Worm (Caenorhabditis elegans) whole organism, L1 larva: Measurements from ENCODE around the gene cyn-2.

ENCODE experiments used
- C04F5.9 ChIP-seq: sonication (generic microtip); optimal IDR thresholded peaks from 2 replicates; lab custom pipeline; 2016; ENCODE audit warnings: missing genetic modification characterization, missing compliant biosample characterization
- C16A3.4 ChIP-seq: fragments of 150-350 bp; optimal IDR thresholded peaks from 2 replicates; lab custom pipeline; 2014; ENCODE audit warnings: missing biosample characterization, missing genetic modification characterization
- alr-1 ChIP-seq: fragments of 200-800 bp; sonication (Bioruptor generic); optimal IDR thresholded peaks from 2 replicates; lab custom pipeline; 2018; ENCODE audit warnings: borderline replicate concordance, mild to moderate bottlenecking, missing genetic modification characterization, missing compliant biosample characterization
- ama-1 ChIP-seq: fragments of 150-350 bp; optimal IDR thresholded peaks from 2 replicates; lab custom pipeline; 2014
- blmp-1 ChIP-seq: fragments of 150-350 bp; optimal IDR thresholded peaks from 2 replicates; lab custom pipeline; 2014; ENCODE audit warnings: missing biosample characterization, missing genetic modification characterization
- ceh-63 ChIP-seq: fragments of 200-800 bp; sonication (Bioruptor generic); optimal IDR thresholded peaks from 2 replicates; lab custom pipeline; 2018; ENCODE audit warnings: mild to moderate bottlenecking, missing genetic modification characterization, missing compliant biosample characterization
- ceh-82 ChIP-seq, 3 experiments: fragments of 150-350 bp in 1 of 3; sonication (generic microtip) in 2 of 3; optimal IDR thresholded peaks; 2 replicates each; lab custom pipeline; 2014 to 2017; ENCODE audit warnings: missing biosample characterization in 3 of 3, missing genetic modification characterization in 3 of 3
- ceh-88 ChIP-seq: fragments of 200-800 bp; sonication (Bioruptor generic); IDR thresholded peaks from 2 replicates; pipeline ENCODE4 v1.3.6; 2022; ENCODE audit warnings: missing genetic modification characterization, missing compliant biosample characterization
- ceh-90 ChIP-seq: sonication (generic microtip); optimal IDR thresholded peaks from 2 replicates; lab custom pipeline; 2016; ENCODE audit warnings: missing genetic modification characterization, missing compliant biosample characterization
- ces-1 ChIP-seq: fragments of 150-350 bp; optimal IDR thresholded peaks from 2 replicates; lab custom pipeline; 2014; ENCODE audit warnings: missing biosample characterization, missing genetic modification reagents, missing genetic modification characterization
- efl-1 ChIP-seq, 4 experiments: fragments of 150-350 bp; optimal IDR thresholded peaks in 3 of 4; peaks in 1 of 4; 1 replicate in 1 of 4; 2 replicates in 3 of 4; lab custom pipeline; 2014; ENCODE audit warnings: missing biosample characterization in 2 of 4, missing genetic modification characterization in 2 of 4, missing genetic modification reagents in 2 of 4
- efl-3 ChIP-seq: fragments of 200-800 bp; sonication (Bioruptor generic); optimal IDR thresholded peaks from 2 replicates; lab custom pipeline; 2018; ENCODE audit warnings: mild to moderate bottlenecking, missing genetic modification characterization, missing compliant biosample characterization
- elt-2 ChIP-seq: sonication (generic microtip); optimal IDR thresholded peaks from 2 replicates; lab custom pipeline; 2016; ENCODE audit warnings: missing genetic modification characterization, mild to moderate bottlenecking, inconsistent platforms, missing compliant biosample characterization, missing genetic modification reagents
- elt-3 ChIP-seq, 6 experiments: fragments of 150-350 bp in 1 of 6; sonication (generic microtip); optimal IDR thresholded peaks; 2 replicates each; lab custom pipeline; 2017 to 2018; ENCODE audit warnings: missing biosample characterization in 6 of 6, missing genetic modification characterization in 6 of 6, inconsistent platforms in 1 of 6
- fkh-4 ChIP-seq: sonication (generic microtip); optimal IDR thresholded peaks from 2 replicates; lab custom pipeline; 2016; ENCODE audit warnings: missing compliant biosample characterization, missing genetic modification characterization, borderline replicate concordance
- fkh-8 ChIP-seq: sonication (generic microtip); optimal IDR thresholded peaks from 2 replicates; lab custom pipeline; 2016; ENCODE audit warnings: mild to moderate bottlenecking, missing genetic modification characterization, missing compliant biosample characterization
- lin-15B ChIP-seq: fragments of 150-350 bp; sonication (generic microtip); optimal IDR thresholded peaks from 3 replicates; lab custom pipeline; 2014; ENCODE audit warnings: missing biosample characterization, missing genetic modification characterization
- lin-35 ChIP-seq, 2 experiments: fragments of 150-350 bp; optimal IDR thresholded peaks; 2 replicates each; lab custom pipeline; 2014; ENCODE audit warnings: missing biosample characterization in 2 of 2, missing genetic modification characterization in 2 of 2, missing genetic modification reagents in 2 of 2
- lin-39 ChIP-seq: fragments of 150-350 bp; optimal IDR thresholded peaks from 2 replicates; lab custom pipeline; 2014; ENCODE audit warnings: missing biosample characterization, missing genetic modification reagents, missing genetic modification characterization
- mab-9 ChIP-seq: fragments of 200-800 bp; sonication (Bioruptor generic); IDR thresholded peaks from 2 replicates; pipeline ENCODE4 v1.3.6; 2022; ENCODE audit warnings: missing genetic modification reagents, missing genetic modification characterization, missing compliant biosample characterization
- mdl-1 ChIP-seq, 2 experiments: fragments of 150-350 bp; optimal IDR thresholded peaks; 2 replicates each; lab custom pipeline; 2014 to 2017; ENCODE audit warnings: missing biosample characterization in 2 of 2, missing genetic modification characterization in 2 of 2, inconsistent platforms in 1 of 2
- nhr-12 ChIP-seq: sonication (generic microtip); optimal IDR thresholded peaks from 2 replicates; lab custom pipeline; 2017; ENCODE audit warnings: missing biosample characterization, missing genetic modification characterization
- nhr-19 ChIP-seq: fragments of 200-800 bp; sonication (Bioruptor generic); conservative IDR thresholded peaks from 2 replicates; pipeline ENCODE4 v1.3.6; 2022; ENCODE audit warnings: missing genetic modification characterization, missing compliant biosample characterization
- nhr-71 ChIP-seq: sonication (generic microtip); optimal IDR thresholded peaks from 2 replicates; lab custom pipeline; 2016; ENCODE audit warnings: mild to moderate bottlenecking, missing genetic modification characterization, moderate library complexity, missing compliant biosample characterization
- nhr-77 ChIP-seq: fragments of 150-350 bp; optimal IDR thresholded peaks from 2 replicates; lab custom pipeline; 2014; ENCODE audit warnings: missing biosample characterization, missing genetic modification characterization
- nhr-84 ChIP-seq: sonication (generic microtip); optimal IDR thresholded peaks from 2 replicates; lab custom pipeline; 2017; ENCODE audit warnings: missing biosample characterization, missing genetic modification characterization
- nhr-85 ChIP-seq: sonication (generic microtip); peaks from one replicate; lab custom pipeline; 2016; ENCODE audit warnings: missing genetic modification characterization, inconsistent platforms, missing compliant biosample characterization
- nhr-90 ChIP-seq: sonication (generic microtip); optimal IDR thresholded peaks from 2 replicates; lab custom pipeline; 2016; ENCODE audit warnings: mild to moderate bottlenecking, missing genetic modification characterization, missing compliant biosample characterization; ENCODE audit not compliant: poor library complexity
- pqm-1 ChIP-seq: sonication (generic microtip); optimal IDR thresholded peaks from 3 replicates; lab custom pipeline; 2017; ENCODE audit warnings: missing biosample characterization, missing genetic modification characterization
- rnt-1 ChIP-seq: sonication (generic microtip); optimal IDR thresholded peaks from 2 replicates; lab custom pipeline; 2016; ENCODE audit warnings: mild to moderate bottlenecking, missing genetic modification characterization, moderate library complexity, missing compliant biosample characterization
- sox-4 ChIP-seq: sonication (generic microtip); optimal IDR thresholded peaks from 2 replicates; lab custom pipeline; 2016; ENCODE audit warnings: missing genetic modification characterization, missing compliant biosample characterization
- tbx-2 ChIP-seq: sonication (generic microtip); optimal IDR thresholded peaks from 2 replicates; lab custom pipeline; 2016; ENCODE audit warnings: missing genetic modification characterization, missing compliant biosample characterization
- unc-130 ChIP-seq: fragments of 150-350 bp; optimal IDR thresholded peaks from 2 replicates; lab custom pipeline; 2017; ENCODE audit warnings: missing biosample characterization, missing genetic modification characterization, inconsistent platforms
- xbp-1 ChIP-seq: sonication (generic microtip); optimal IDR thresholded peaks from 2 replicates; lab custom pipeline; 2016; ENCODE audit warnings: missing genetic modification characterization, missing compliant biosample characterization
- zip-4 ChIP-seq: fragments of 200-800 bp; sonication (Bioruptor generic); optimal IDR thresholded peaks from 2 replicates; lab custom pipeline; 2018; ENCODE audit warnings: mild to moderate bottlenecking, missing genetic modification characterization, moderate library complexity, missing compliant biosample characterization

The cyn-2 gene

DNA sequence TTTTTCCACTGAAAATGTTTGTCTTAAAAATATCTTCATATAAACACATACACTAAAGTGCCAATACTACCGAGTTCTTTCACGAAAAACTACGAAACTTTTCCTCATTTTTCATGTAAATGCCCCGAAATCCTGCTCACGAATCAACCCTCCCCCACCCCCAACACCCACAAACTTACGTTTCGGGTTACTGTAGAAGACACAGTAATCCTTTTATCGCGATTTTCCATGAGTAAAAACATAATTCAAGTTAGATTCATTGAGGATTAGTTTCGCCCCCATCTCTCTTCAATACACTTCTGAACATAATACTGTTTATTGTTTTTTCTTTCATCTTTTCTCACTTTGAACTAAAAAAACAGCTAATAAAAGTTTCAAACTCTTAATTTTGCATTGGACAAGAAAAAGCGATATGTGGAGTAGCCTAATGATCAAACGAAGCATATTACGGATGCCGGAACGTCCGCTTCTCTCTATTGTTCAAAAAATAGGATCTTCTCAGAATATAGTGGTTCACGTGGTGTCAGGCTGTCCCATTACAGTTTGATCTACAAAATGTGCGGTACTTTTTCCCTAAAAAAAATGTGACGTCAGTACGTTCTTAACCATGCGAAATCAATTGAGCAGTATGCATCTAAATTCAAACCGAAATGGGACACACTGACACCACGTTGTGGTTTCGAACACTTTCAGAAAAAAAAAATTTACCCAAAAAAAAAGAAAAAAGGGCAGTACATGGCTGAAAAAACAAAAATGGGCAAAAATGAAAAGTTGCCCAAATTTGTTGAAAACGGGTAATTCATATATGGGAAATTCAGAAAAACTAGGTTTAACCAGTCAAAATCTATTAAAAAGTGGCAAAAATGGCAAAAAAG, 31.8 kb downstream of the cyn-2 start:
- TF ChIP-seq unc-130 (tag; lab: Kevin White, UChicago) (no peak), nhr-90 (peak; percentile 4), blmp-1 (tag; lab: Kevin White, UChicago) (no peak), efl-1 (optimal IDR thresholded peaks at IDR 0.05; lab: Kevin White, UChicago) (no peak), efl-1 (GFP tag; optimal IDR thresholded peaks at IDR 0.05 in 1 of 2; lab: Kevin White, UChicago) (peak in 1 of 2 experiments; percentile 84), ces-1 (no peak), alr-1 (tag; lab: Kevin White, UChicago) (no peak), nhr-71 (tag; lab: Kevin White, UChicago) (peak; percentile 17), nhr-85 (tag; lab: Kevin White, UChicago) (peak; percentile 29), nhr-19 (GFP tag; lab: Robert Waterston, UW) (0 out of 2 replicates have a peak, but pooled peaks have one; percentile 15), rnt-1 (no peak), fkh-8 (tag; lab: Kevin White, UChicago) (peak; percentile 4), mab-9 (GFP tag; lab: Robert Waterston, UW) (peak; percentile 6; the same call in 1 of the 2 replicates)

DNA sequence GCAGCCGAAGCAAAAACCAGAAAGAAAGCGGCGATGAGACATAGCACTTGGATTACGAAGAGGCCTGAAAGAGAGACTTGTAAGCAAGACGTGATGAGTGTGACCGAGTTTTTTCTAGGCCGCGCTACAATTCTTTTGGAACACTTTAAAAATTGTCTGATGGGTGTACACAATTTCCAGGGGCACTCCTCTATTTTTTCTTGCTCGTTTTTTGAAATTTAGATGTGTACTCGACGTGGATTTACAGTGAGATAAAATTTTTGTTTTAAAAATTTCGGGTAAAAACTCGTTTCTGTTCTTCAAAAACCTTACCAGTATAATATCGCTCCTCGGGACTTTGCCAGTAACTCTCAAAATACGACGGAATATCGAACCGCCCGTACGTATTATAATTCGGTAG, 37.3 kb downstream of the cyn-2 start:
- TF ChIP-seq tbx-2 (no peak), efl-1 (optimal IDR thresholded peaks at IDR 0.05; lab: Kevin White, UChicago) (no peak), efl-1 (GFP tag; optimal IDR thresholded peaks at IDR 0.05 in 1 of 2; lab: Kevin White, UChicago) (peak in 1 of 2 experiments; percentile 14)

DNA sequence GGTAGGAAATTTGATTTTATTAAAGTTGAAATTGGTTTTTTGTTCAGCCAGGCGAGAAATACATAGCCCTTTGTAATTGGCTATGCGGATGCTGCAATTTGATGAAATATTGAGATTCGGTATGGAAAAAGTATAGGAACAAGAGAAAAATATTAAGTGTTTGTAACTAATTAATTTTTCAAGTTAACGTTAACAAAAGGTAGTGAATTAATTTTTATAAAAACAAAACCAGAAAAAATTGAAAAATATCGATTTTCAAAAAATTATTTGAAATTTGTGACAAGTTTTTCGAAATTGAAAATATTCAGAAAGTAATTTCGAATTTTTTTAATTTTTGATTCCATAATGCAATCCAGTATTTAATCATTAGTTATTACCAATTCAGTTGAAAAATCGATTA, 39.1 kb downstream of the cyn-2 start, which contains the start of gene W06F12.2:
Gene W06F12.2, minus strand, starts transcription at position 101 of the 400 bp plus-strand sequence.
- no peak for TF ChIP-seq ceh-88 (GFP tag; lab: Robert Waterston, UW)
- no peak for TF ChIP-seq mdl-1 (tag; optimal IDR thresholded peaks at IDR 0.05; lab: Kevin White, UChicago)
- no peak for TF ChIP-seq nhr-84 (tag; lab: Kevin White, UChicago)
- no peak for TF ChIP-seq lin-15B
- TF ChIP-seq lin-39 (tag; lab: Kevin White, UChicago): no peak
- TF ChIP-seq alr-1 (tag; lab: Kevin White, UChicago): no peak
- TF ChIP-seq fkh-4 (tag; lab: Kevin White, UChicago): no peak
- no peak for TF ChIP-seq ceh-63 (GFP tag; lab: Kevin White, UChicago)
- TF ChIP-seq C16A3.4 (tag; lab: Kevin White, UChicago): no peak
- no peak for TF ChIP-seq nhr-90
- TF ChIP-seq nhr-12 (tag; lab: Kevin White, UChicago): no peak
- no peak for TF ChIP-seq fkh-8 (tag; lab: Kevin White, UChicago)
- no peak for TF ChIP-seq efl-3 (GFP tag; lab: Kevin White, UChicago)
- TF ChIP-seq C04F5.9: no peak

DNA sequence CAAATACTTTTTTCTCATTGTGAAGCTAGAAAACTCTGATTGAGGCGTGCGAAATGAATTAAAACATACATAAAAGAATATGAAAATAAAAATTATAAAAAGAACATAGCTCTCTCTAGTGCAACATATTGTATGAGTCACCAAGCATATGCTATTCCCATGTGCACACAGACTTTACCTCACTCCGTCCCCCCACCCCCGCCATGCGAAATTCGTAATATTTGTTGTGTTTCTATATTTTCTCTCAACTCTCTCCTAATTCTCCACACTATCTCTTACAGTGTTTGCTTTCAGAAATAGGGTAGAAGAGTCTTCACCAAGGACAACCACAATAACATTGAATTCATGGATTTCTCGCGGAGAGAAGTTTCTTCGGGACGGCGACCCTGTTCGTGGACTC, 40.2 kb downstream of the cyn-2 start:
- no peak for TF ChIP-seq elt-2 (tag; lab: Kevin White, UChicago)
- no peak for TF ChIP-seq ceh-90 (tag; lab: Kevin White, UChicago)
- no peak for TF ChIP-seq ama-1 (lab: Kevin White, UChicago)
- no peak for TF ChIP-seq nhr-77 (tag; lab: Kevin White, UChicago)
- no peak for TF ChIP-seq nhr-84 (tag; lab: Kevin White, UChicago)
- no peak for TF ChIP-seq ceh-63 (GFP tag; lab: Kevin White, UChicago)
- TF ChIP-seq ceh-82 (tag; optimal IDR thresholded peaks at IDR 0.05; lab: Kevin White, UChicago): no peak
- no peak for TF ChIP-seq xbp-1 (tag; lab: Kevin White, UChicago)
- TF ChIP-seq fkh-8 (tag; lab: Kevin White, UChicago): no peak
- TF ChIP-seq sox-4 (tag; lab: Kevin White, UChicago): no peak
- TF ChIP-seq blmp-1 (tag; lab: Kevin White, UChicago): no peak

DNA sequence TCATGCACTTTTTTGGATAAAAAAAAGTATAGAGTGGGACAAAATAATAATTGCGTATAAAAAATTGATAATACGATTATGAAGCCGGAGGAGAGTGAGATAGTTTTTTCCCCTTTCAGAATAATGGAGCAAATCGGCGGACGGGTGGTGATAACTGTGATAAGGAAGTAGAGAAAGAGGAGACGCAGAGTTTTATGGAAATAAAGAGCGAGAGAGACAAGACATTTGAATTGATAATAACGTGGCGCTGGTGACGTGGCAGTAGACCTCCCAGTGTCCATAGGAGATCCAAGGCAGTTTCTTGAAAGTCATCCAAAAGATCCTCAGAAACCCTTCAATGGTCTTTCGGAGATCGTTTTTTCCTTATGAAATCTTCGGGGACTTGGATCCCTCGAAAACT, 41.4 kb downstream of the cyn-2 start:
- peak; percentile 74 for TF ChIP-seq pqm-1 (tag; lab: Kevin White, UChicago)
- TF ChIP-seq lin-15B: no peak
- TF ChIP-seq elt-2 (tag; lab: Kevin White, UChicago): peak; percentile 77
- no peak for TF ChIP-seq nhr-85 (tag; lab: Kevin White, UChicago)
- no peak for TF ChIP-seq efl-1 (optimal IDR thresholded peaks at IDR 0.05; lab: Kevin White, UChicago)
- peak in 1 of 2 experiments; percentile 62 for TF ChIP-seq efl-1 (GFP tag; optimal IDR thresholded peaks at IDR 0.05 in 1 of 2; lab: Kevin White, UChicago)
- no peak for TF ChIP-seq zip-4 (GFP tag; lab: Kevin White, UChicago)
- peak in 1 of 2 experiments; percentile 7 for TF ChIP-seq lin-35 (GFP tag; optimal IDR thresholded peaks at IDR 0.05; lab: Kevin White, UChicago)
- no peak for TF ChIP-seq elt-3 (tag; optimal IDR thresholded peaks at IDR 0.05; lab: Kevin White, UChicago)
